Fruit fly (Drosophila melanogaster): Measurements from ENCODE around the gene strat.

Gene strat

DNA sequence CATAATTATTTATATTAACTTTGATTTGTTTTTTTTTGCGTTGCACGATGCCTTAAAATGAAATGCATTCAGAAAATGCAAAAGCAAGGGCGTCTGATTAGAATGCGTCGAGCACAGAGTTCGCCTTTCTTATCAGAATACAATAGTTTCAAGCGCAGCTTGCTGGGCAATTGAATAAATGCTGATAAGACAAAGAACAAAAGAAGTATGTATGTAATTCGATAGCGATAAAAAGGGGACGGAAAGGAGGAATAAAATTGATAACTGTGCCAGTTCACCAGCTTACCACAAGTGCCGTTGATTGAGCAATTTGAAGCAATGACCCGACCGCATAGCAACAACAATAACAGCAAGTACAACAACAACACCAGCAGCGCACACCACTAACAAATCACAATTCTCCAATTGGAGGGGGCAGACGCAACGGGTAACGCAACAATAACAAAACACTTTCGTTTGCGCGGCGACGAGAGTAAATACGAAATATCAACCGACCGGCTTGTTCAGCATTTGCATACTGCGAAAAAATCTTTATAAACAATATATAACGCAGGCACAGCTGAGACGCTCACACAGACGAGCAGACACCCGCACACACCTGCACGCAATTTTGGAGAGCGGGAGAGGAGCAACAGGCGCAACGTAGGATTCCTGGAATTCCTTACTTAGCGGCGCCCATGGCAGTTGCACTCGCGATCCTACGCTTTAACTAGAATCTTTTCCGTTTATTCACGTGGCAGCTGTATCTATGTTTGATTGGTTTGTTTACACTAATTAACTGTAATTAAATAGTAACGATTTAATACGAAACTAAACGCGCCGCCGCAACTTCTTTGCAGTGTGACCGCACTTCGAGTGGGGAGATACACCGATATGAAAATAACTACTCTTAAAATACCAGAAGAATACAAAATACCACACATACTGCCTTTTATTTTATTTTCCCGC, 19.6 kb upstream of the strat start, which contains the start of gene Btk (continued):
- TF ChIP-seq bab2 (GFP tag; optimal IDR thresholded peaks at IDR 0.05) = no peak
- no peak for TF ChIP-seq CG7786 (GFP tag; optimal IDR thresholded peaks at IDR 0.05)
- TF ChIP-seq Asciz (GFP tag; optimal IDR thresholded peaks at IDR 0.05) = no peak
- no peak for TF ChIP-seq MESR4 (GFP tag; optimal IDR thresholded peaks at IDR 0.05)
- TF ChIP-seq Dp (GFP tag; optimal IDR thresholded peaks at IDR 0.05) = peak; percentile 89
- peak; percentile 84 for TF ChIP-seq gfzf (GFP tag; optimal IDR thresholded peaks at IDR 0.05)
- TF ChIP-seq CG10274 (GFP tag; optimal IDR thresholded peaks at IDR 0.05) = no peak
- TF ChIP-seq Deaf1 (tag; optimal IDR thresholded peaks at IDR 0.05) = no peak
- TF ChIP-seq ssp (GFP tag; IDR thresholded peaks at IDR 0.05) = no peak
- TF ChIP-seq Pdp1 (GFP tag; optimal IDR thresholded peaks at IDR 0.05) = peak in 1 of 2 experiments; percentile 20
- TF ChIP-seq bcd (GFP tag; optimal IDR thresholded peaks at IDR 0.05) = no peak

DNA sequence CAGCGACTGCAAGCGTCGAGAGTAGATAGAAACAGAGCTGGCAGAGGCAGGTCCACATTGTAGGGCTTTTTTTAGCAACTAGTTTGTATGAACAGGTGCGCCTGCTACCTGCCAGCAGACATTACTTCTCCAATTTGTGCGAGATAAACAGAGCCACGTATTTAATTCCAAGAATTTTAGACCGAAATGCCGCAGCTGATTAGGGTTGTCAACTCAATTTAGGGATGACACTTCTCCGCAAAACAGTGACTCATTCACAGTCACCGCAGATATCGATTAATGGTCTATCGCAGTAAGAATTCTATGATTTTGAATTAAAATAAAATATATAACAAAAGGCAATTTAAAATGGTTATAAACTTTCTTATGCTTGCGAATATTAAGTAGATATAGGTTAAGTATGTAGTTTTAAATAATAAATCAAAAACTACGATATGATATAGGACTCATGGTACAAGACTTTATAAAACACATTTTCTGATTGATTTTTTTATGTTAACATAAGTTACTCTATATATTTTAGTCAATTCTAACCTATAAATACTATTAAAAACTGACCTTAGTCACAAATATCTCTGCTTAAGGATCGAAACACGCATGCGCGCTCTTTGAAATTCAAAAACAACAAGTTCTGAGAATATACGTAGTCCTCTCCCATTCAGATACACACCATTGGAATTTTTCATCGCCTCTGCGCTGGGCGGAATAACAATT, 17.2 kb upstream of the strat start, which contains the start of the genes wol and Scgalpha:
Gene wol, minus strand, starts transcription at position 220 of the 714 bp plus-strand sequence.
Gene Scgalpha, plus strand, starts transcription at position 664 of the 714 bp plus-strand sequence.
- TF ChIP-seq CG16813 (GFP tag; IDR thresholded peaks at IDR 0.05; ENCODE audit: partially characterized antibody) = peak; percentile 65
- peak; percentile 98 for TF ChIP-seq CG3995 (GFP tag; optimal IDR thresholded peaks at IDR 0.05)
- 0 out of 2 replicates have a peak, but pooled peaks have one; percentile 8 for TF ChIP-seq CG4360 (GFP tag; IDR thresholded peaks at IDR 0.05)
- peak; percentile 67; the same call in 1 of the 4 replicates for TF ChIP-seq Dll (GFP tag; IDR thresholded peaks at IDR 0.05; ENCODE audit: partially characterized antibody)
- TF ChIP-seq hbn (GFP tag; IDR thresholded peaks at IDR 0.05; ENCODE audit: partially characterized antibody) = 0 out of 2 replicates have a peak, but pooled peaks have one; percentile 36
- TF ChIP-seq inv (GFP tag; IDR thresholded peaks at IDR 0.05; ENCODE audit: partially characterized antibody) = peak; percentile 51
- no peak for TF ChIP-seq CG6813 (GFP tag; optimal IDR thresholded peaks at IDR 0.05)
- no peak for TF ChIP-seq Antp (GFP tag; optimal IDR thresholded peaks at IDR 0.05)
- peak; percentile 43 for TF ChIP-seq CG2712 (tag; optimal IDR thresholded peaks at IDR 0.05)
- no peak for TF ChIP-seq CG2120 (GFP tag; optimal IDR thresholded peaks at IDR 0.05)
- no peak for TF ChIP-seq CG7786 (GFP tag; optimal IDR thresholded peaks at IDR 0.05)
- TF ChIP-seq bbx (GFP tag; IDR thresholded peaks at IDR 0.05; ENCODE audit: partially characterized antibody) = peak; percentile 66
- peak; percentile 97 for TF ChIP-seq sd (tag; optimal IDR thresholded peaks at IDR 0.05)
- TF ChIP-seq CG18764 (GFP tag; optimal IDR thresholded peaks at IDR 0.05) = no peak
- no peak for TF ChIP-seq aop (GFP tag; IDR thresholded peaks at IDR 0.05)
- TF ChIP-seq CG42726 (GFP tag; IDR thresholded peaks at IDR 0.05; ENCODE audit: partially characterized antibody) = peak; percentile 55; the same call in 1 of the 2 replicates
- peak; percentile 12 for TF ChIP-seq Nf-YC (tag; optimal IDR thresholded peaks at IDR 0.05)
- TF ChIP-seq CG13296 (GFP tag; optimal IDR thresholded peaks at IDR 0.05) = no peak
- peak; percentile 25; the same call in 1 of the 2 replicates for TF ChIP-seq vvl (GFP tag; IDR thresholded peaks at IDR 0.05)
- peak; percentile 3 for TF ChIP-seq Xbp1 (GFP tag; optimal IDR thresholded peaks at IDR 0.05)
- TF ChIP-seq Doc3 (GFP tag; IDR thresholded peaks at IDR 0.05; ENCODE audit: partially characterized antibody) = peak; percentile 52; the same call in 2 of the 3 replicates
- no peak for TF ChIP-seq Sox102F (GFP tag; optimal IDR thresholded peaks at IDR 0.05)
- TF ChIP-seq CG34224 (GFP tag; IDR thresholded peaks at IDR 0.05; ENCODE audit: partially characterized antibody) = peak; percentile 69; the same call in 2 of the 3 replicates
- peak; percentile 31 for TF ChIP-seq CG1603 (tag; optimal IDR thresholded peaks at IDR 0.05)
- TF ChIP-seq insv (GFP tag; optimal IDR thresholded peaks at IDR 0.05) = peak in 1 of 2 experiments; percentile 60
- TF ChIP-seq CoRest (tag; optimal IDR thresholded peaks at IDR 0.05) = peak; percentile 23
- TF ChIP-seq sna (GFP tag; IDR thresholded peaks at IDR 0.05; ENCODE audit: partially characterized antibody) = 0 out of 2 replicates have a peak, but pooled peaks have one; percentile 58
- peak; percentile 26; the same call in 2 of the 3 replicates for TF ChIP-seq zen2 (GFP tag; IDR thresholded peaks at IDR 0.05; ENCODE audit: partially characterized antibody)
- peak; percentile 30 for TF ChIP-seq zen (tag; optimal IDR thresholded peaks at IDR 0.05)
- no peak for TF ChIP-seq Eip74EF (GFP tag; optimal IDR thresholded peaks at IDR 0.05)
- TF ChIP-seq BEAF-32 (GFP tag; optimal IDR thresholded peaks at IDR 0.05) = peak; percentile 65
- no peak for TF ChIP-seq gt (GFP tag; IDR thresholded peaks at IDR 0.05)

All from whole organism, embryonic.